Worm (Caenorhabditis elegans) whole organism, L4 larva: ENCODE results near the gene unc-104.
"Not testable (repeated sequence)": the region's sequence is repeated elsewhere in the genome, so short reads cannot be mapped to it uniquely, and the experiment has no call there.

Experiments
- dpl-1 ChIP-seq: fragments of 150-350 bp; optimal IDR thresholded peaks from 2 replicates; lab custom pipeline; 2014; ENCODE audit warnings: missing biosample characterization, missing genetic modification reagents, missing genetic modification characterization
- nhr-25 ChIP-seq: sonication (generic microtip); optimal IDR thresholded peaks from 2 replicates; lab custom pipeline; 2017; ENCODE audit warnings: missing genetic modification characterization, mild to moderate bottlenecking, missing compliant biosample characterization, antibody characterized with exemption, moderate library complexity, borderline replicate concordance; ENCODE audit not compliant: insufficient read depth
- rbr-2 ChIP-seq: sonication (generic microtip); optimal IDR thresholded peaks from 2 replicates; lab custom pipeline; 2016; ENCODE audit warnings: missing genotype, missing genetic modification characterization, missing compliant biosample characterization
- snpc-4 ChIP-seq: fragments of 150-350 bp; optimal IDR thresholded peaks from 2 replicates; lab custom pipeline; 2014; ENCODE audit warnings: missing biosample characterization, missing genetic modification characterization

ce11 chrII:6977732-6978131 is 17.1 kb upstream of the unc-104 start, which contains the start of gene C15F1.8:
- not testable (repeated sequence) for TF ChIP-seq snpc-4 (tag; lab: Kevin White, UChicago); dpl-1 (GFP tag; lab: Kevin White, UChicago); rbr-2 (tag; lab: Kevin White, UChicago); nhr-25 (tag; lab: Kevin White, UChicago)
